Worm (Caenorhabditis elegans) whole organism, L4 larva: ENCODE measurements around the gene C10E2.2.

Experiments
- D1046.2 ChIP-seq: fragments of 200-800 bp; sonication (Bioruptor generic); IDR thresholded peaks from 2 replicates; pipeline ENCODE4 v1.3.6; 2022; ENCODE audit warnings: missing genetic modification characterization, missing compliant biosample characterization
- F10B5.3 ChIP-seq: sonication (generic microtip); optimal IDR thresholded peaks from 2 replicates; lab custom pipeline; 2016; ENCODE audit warnings: mild to moderate bottlenecking, missing genetic modification characterization, missing compliant biosample characterization
- F37D6.2 ChIP-seq: sonication (generic microtip); optimal IDR thresholded peaks from 2 replicates; lab custom pipeline; 2016; ENCODE audit warnings: mild to moderate bottlenecking, missing genetic modification characterization, missing compliant biosample characterization
- F44E2.7 ChIP-seq: fragments of 200-800 bp; sonication (Bioruptor generic); IDR thresholded peaks from 2 replicates; pipeline ENCODE4 v2.1.2; 2022; ENCODE audit warnings: missing genetic modification characterization, missing compliant biosample characterization
- T20F7.1 ChIP-seq: fragments of 200-800 bp; sonication (Bioruptor generic); optimal IDR thresholded peaks from 2 replicates; lab custom pipeline; 2018; ENCODE audit warnings: mild to moderate bottlenecking, missing genetic modification characterization, missing compliant biosample characterization
- Y105C5A.15 ChIP-seq: fragments of 200-800 bp; sonication (Bioruptor generic); IDR thresholded peaks from 2 replicates; pipeline ENCODE4 v1.3.6; 2022; ENCODE audit warnings: missing genetic modification characterization, missing compliant biosample characterization
- Y5F2A.4 ChIP-seq: fragments of 200-800 bp; sonication (Bioruptor generic); optimal IDR thresholded peaks from 2 replicates; lab custom pipeline; 2018; ENCODE audit warnings: mild to moderate bottlenecking, missing genetic modification characterization, missing compliant biosample characterization
- ZK337.2 ChIP-seq: fragments of 200-800 bp; sonication (Bioruptor generic); IDR thresholded peaks from 2 replicates; pipeline ENCODE4 v1.3.6; 2022; ENCODE audit warnings: missing genetic modification reagents, missing genetic modification characterization, missing compliant biosample characterization
- ZK546.5 ChIP-seq, 2 experiments: sonication (generic microtip); optimal IDR thresholded peaks; 2 replicates each; lab custom pipeline; 2017; ENCODE audit warnings: missing biosample characterization in 2 of 2, missing genetic modification characterization in 2 of 2
- aha-1 ChIP-seq: fragments of 150-350 bp; peaks from one replicate; lab custom pipeline; 2014; ENCODE audit warnings: missing biosample characterization, missing genetic modification characterization
- ama-1 ChIP-seq: fragments of 150-350 bp; optimal IDR thresholded peaks from 2 replicates; lab custom pipeline; 2014; ENCODE audit warnings: inconsistent platforms, mixed read lengths
- attf-4 ChIP-seq: sonication (generic microtip); optimal IDR thresholded peaks from 3 replicates; lab custom pipeline; 2017; ENCODE audit warnings: missing biosample characterization, missing genetic modification characterization
- ceh-32 ChIP-seq: sonication (generic microtip); optimal IDR thresholded peaks from 2 replicates; lab custom pipeline; 2016; ENCODE audit warnings: mild to moderate bottlenecking, missing genetic modification characterization, missing compliant biosample characterization; ENCODE audit not compliant: poor library complexity
- ceh-62 ChIP-seq: sonication (generic microtip); optimal IDR thresholded peaks from 2 replicates; lab custom pipeline; 2017; ENCODE audit warnings: missing biosample characterization, missing genetic modification characterization
- daf-16 ChIP-seq, 3 experiments: sonication (generic microtip); optimal IDR thresholded peaks; 2 replicates each; lab custom pipeline; 2016 to 2017; ENCODE audit warnings: missing genetic modification characterization in 3 of 3, missing genetic modification reagents in 3 of 3, mild to moderate bottlenecking in 2 of 3, missing compliant biosample characterization in 2 of 3, missing biosample characterization in 1 of 3, moderate library complexity in 1 of 3
- daf-19 ChIP-seq: fragments of 200-800 bp; sonication (Bioruptor generic); conservative IDR thresholded peaks from 2 replicates; pipeline ENCODE4 v1.3.6; 2022; ENCODE audit warnings: missing genetic modification characterization, missing compliant biosample characterization
- daf-8 ChIP-seq: fragments of 200-800 bp; sonication (Bioruptor generic); IDR thresholded peaks from 2 replicates; pipeline ENCODE4 v1.3.6; 2022; ENCODE audit warnings: missing genetic modification characterization, missing compliant biosample characterization
- dmd-8 ChIP-seq: fragments of 200-800 bp; sonication (Bioruptor generic); IDR thresholded peaks from 2 replicates; pipeline ENCODE4 v1.3.6; 2022; ENCODE audit warnings: missing genetic modification characterization, missing compliant biosample characterization
- duxl-1 ChIP-seq: sonication (generic microtip); optimal IDR thresholded peaks from 2 replicates; lab custom pipeline; 2016; ENCODE audit warnings: mild to moderate bottlenecking, missing genetic modification characterization, moderate library complexity, missing compliant biosample characterization; ENCODE audit not compliant: poor library complexity
- dve-1 ChIP-seq: sonication (generic microtip); optimal IDR thresholded peaks from 2 replicates; lab custom pipeline; 2017; ENCODE audit warnings: antibody characterized with exemption, mild to moderate bottlenecking, missing genetic modification characterization, missing compliant biosample characterization; ENCODE audit not compliant: insufficient read depth
- egl-27 ChIP-seq: sonication (generic microtip); optimal IDR thresholded peaks from 3 replicates; lab custom pipeline; 2017; ENCODE audit warnings: missing biosample characterization, missing genetic modification reagents, missing genetic modification characterization
- egl-43 ChIP-seq: fragments of 200-800 bp; sonication (Bioruptor generic); IDR thresholded peaks from 2 replicates; pipeline ENCODE4 v1.3.6; 2022; ENCODE audit warnings: missing genetic modification reagents, missing genetic modification characterization, missing compliant biosample characterization
- fkh-10 ChIP-seq: fragments of 150-350 bp; optimal IDR thresholded peaks from 2 replicates; lab custom pipeline; 2014; ENCODE audit warnings: missing biosample characterization, missing genetic modification reagents, missing genetic modification characterization
- fos-1 ChIP-seq: fragments of 150-350 bp; optimal IDR thresholded peaks from 2 replicates; lab custom pipeline; 2014; ENCODE audit warnings: missing biosample characterization, missing genetic modification characterization
- jun-1 ChIP-seq: fragments of 150-350 bp; optimal IDR thresholded peaks from 2 replicates; lab custom pipeline; 2014; ENCODE audit warnings: missing biosample characterization, missing genetic modification reagents, missing genetic modification characterization
- lin-1 ChIP-seq: fragments of 200-800 bp; sonication (Bioruptor generic); IDR thresholded peaks from 2 replicates; pipeline ENCODE4 v1.3.6; 2022; ENCODE audit warnings: missing genetic modification reagents, missing genetic modification characterization, missing compliant biosample characterization
- lin-13 ChIP-seq: fragments of 150-350 bp; optimal IDR thresholded peaks from 2 replicates; lab custom pipeline; 2014; ENCODE audit warnings: missing biosample characterization, missing genetic modification reagents, missing genetic modification characterization
- lin-15B ChIP-seq: fragments of 150-350 bp; sonication (generic microtip); optimal IDR thresholded peaks from 3 replicates; lab custom pipeline; 2014; ENCODE audit warnings: missing biosample characterization, missing genetic modification characterization
- lin-39 ChIP-seq: fragments of 150-350 bp; optimal IDR thresholded peaks from 2 replicates; lab custom pipeline; 2014; ENCODE audit warnings: missing biosample characterization, missing genetic modification reagents, missing genetic modification characterization
- lir-3 ChIP-seq: sonication (generic microtip); optimal IDR thresholded peaks from 2 replicates; lab custom pipeline; 2016; ENCODE audit warnings: mild to moderate bottlenecking, missing genetic modification characterization, missing compliant biosample characterization
- lsy-2 ChIP-seq, 2 experiments: fragments of 150-350 bp in 1 of 2; sonication (generic microtip) in 1 of 2; optimal IDR thresholded peaks; 2 replicates each; lab custom pipeline; 2014 to 2017; ENCODE audit warnings: missing biosample characterization in 2 of 2, missing genetic modification characterization in 2 of 2
- mdl-1 ChIP-seq, 2 experiments: fragments of 150-350 bp in 1 of 2; sonication (generic microtip) in 1 of 2; optimal IDR thresholded peaks; 2 replicates each; lab custom pipeline; 2014 to 2017; ENCODE audit warnings: missing biosample characterization in 2 of 2, missing genetic modification characterization in 2 of 2
- mep-1 ChIP-seq: fragments of 150-350 bp; sonication (generic microtip); optimal IDR thresholded peaks from 3 replicates; lab custom pipeline; 2014; ENCODE audit warnings: missing biosample characterization, missing genetic modification characterization
- mxl-2 ChIP-seq: fragments of 200-800 bp; sonication (Bioruptor generic); conservative IDR thresholded peaks from 2 replicates; pipeline ENCODE4 v1.3.6; 2022; ENCODE audit warnings: missing genetic modification reagents, missing genetic modification characterization, missing compliant biosample characterization
- nhr-11 ChIP-seq: fragments of 150-350 bp; optimal IDR thresholded peaks from 2 replicates; lab custom pipeline; 2014; ENCODE audit warnings: missing biosample characterization, missing genetic modification characterization
- nhr-25 ChIP-seq: sonication (generic microtip); optimal IDR thresholded peaks from 2 replicates; lab custom pipeline; 2017; ENCODE audit warnings: missing genetic modification characterization, mild to moderate bottlenecking, missing compliant biosample characterization, antibody characterized with exemption, moderate library complexity, borderline replicate concordance; ENCODE audit not compliant: insufficient read depth
- nhr-42 ChIP-seq: fragments of 200-800 bp; sonication (Bioruptor generic); IDR thresholded peaks from 2 replicates; pipeline ENCODE4 v1.3.6; 2022; ENCODE audit warnings: missing genetic modification characterization, missing compliant biosample characterization
- nhr-6 ChIP-seq: fragments of 150-350 bp; optimal IDR thresholded peaks from 2 replicates; lab custom pipeline; 2014; ENCODE audit warnings: missing biosample characterization, missing genetic modification characterization
- nhr-77 ChIP-seq: fragments of 150-350 bp; optimal IDR thresholded peaks from 2 replicates; lab custom pipeline; 2014; ENCODE audit warnings: missing biosample characterization, missing genetic modification characterization
- saeg-2 ChIP-seq: fragments of 200-800 bp; sonication (Bioruptor generic); IDR thresholded peaks from 2 replicates; pipeline ENCODE4 v1.3.6; 2022; ENCODE audit warnings: missing genetic modification reagents, missing genetic modification characterization, missing compliant biosample characterization
- spr-3 ChIP-seq: fragments of 200-800 bp; sonication (Bioruptor generic); optimal IDR thresholded peaks from 2 replicates; lab custom pipeline; 2018; ENCODE audit warnings: mild to moderate bottlenecking, missing genetic modification characterization, missing compliant biosample characterization
- tag-97 ChIP-seq: fragments of 200-800 bp; sonication (Bioruptor generic); IDR thresholded peaks from 2 replicates; pipeline ENCODE4 v1.3.6; 2022; ENCODE audit warnings: missing genetic modification characterization, missing compliant biosample characterization
- unc-130 ChIP-seq: sonication (generic microtip); optimal IDR thresholded peaks from 2 replicates; lab custom pipeline; 2016; ENCODE audit warnings: missing genetic modification reagents, missing genetic modification characterization, missing compliant biosample characterization
- unc-39 ChIP-seq: sonication (generic microtip); optimal IDR thresholded peaks from 2 replicates; lab custom pipeline; 2017; ENCODE audit warnings: missing biosample characterization, missing genetic modification characterization
- unc-62 ChIP-seq, 3 experiments: fragments of 150-350 bp in 1 of 3; sonication (generic microtip); optimal IDR thresholded peaks in 2 of 3; peaks in 1 of 3; 1 replicate in 1 of 3; 2 replicates in 2 of 3; lab custom pipeline; 2014 to 2017; ENCODE audit warnings: missing biosample characterization in 3 of 3, missing genetic modification characterization in 3 of 3, missing genetic modification reagents in 3 of 3, missing genotype in 1 of 3
- zip-2 ChIP-seq: fragments of 150-350 bp; optimal IDR thresholded peaks from 2 replicates; lab custom pipeline; 2014; ENCODE audit warnings: missing biosample characterization, missing genetic modification characterization
- ztf-11 ChIP-seq: fragments of 150-350 bp; optimal IDR thresholded peaks from 2 replicates; lab custom pipeline; 2014; ENCODE audit warnings: missing biosample characterization, missing genetic modification characterization

Gene C10E2.2

ce11 chrX:16793470-16793869 is 48.4 kb downstream of the C10E2.2 start (continued):
- peak; percentile 5 for TF ChIP-seq duxl-1
- no peak for TF ChIP-seq F10B5.3
- TF ChIP-seq Y5F2A.4 = no peak
- peak; percentile 65 for TF ChIP-seq nhr-11 (tag; lab: Kevin White, UChicago)

- TF ChIP-seq jun-1 (no peak), aha-1 (tag; lab: Kevin White, UChicago) (peak; percentile 15), D1046.2 (GFP tag; lab: Robert Waterston, UW) (no peak), nhr-77 (no peak), lsy-2 (tag; optimal IDR thresholded peaks at IDR 0.05; lab: Kevin White, UChicago) (no peak), ZK546.5 (tag; optimal IDR thresholded peaks at IDR 0.05; lab: Kevin White, UChicago) (no peak), ceh-32 (tag; lab: Kevin White, UChicago) (no peak), unc-39 (tag; lab: Kevin White, UChicago) (no peak), unc-62 (GFP tag; optimal IDR thresholded peaks at IDR 0.05 in 1 of 2; lab: Kevin White, UChicago) (peak in 1 of 2 experiments; percentile 41), unc-62 (tag; optimal IDR thresholded peaks at IDR 0.05; lab: Kevin White, UChicago) (no peak), egl-43 (GFP tag; lab: Robert Waterston, UW) (no peak)
Observed at ce11 chrX:16795978-16796377, 50.9 kb downstream of the C10E2.2 start, which contains the start of gene aak-2. Gene aak-2 (plus strand): TSS chrX:16796087.

- no peak for TF ChIP-seq lin-39 (tag; lab: Kevin White, UChicago)
- peak; percentile 100 for TF ChIP-seq aha-1 (tag; lab: Kevin White, UChicago)
- TF ChIP-seq egl-27 (tag; lab: Kevin White, UChicago) = peak; percentile 13
- no peak for TF ChIP-seq ZK546.5 (tag; optimal IDR thresholded peaks at IDR 0.05; lab: Kevin White, UChicago)
- 0 out of 2 replicates have a peak, but pooled peaks have one; percentile 26 for TF ChIP-seq D1046.2 (GFP tag; lab: Robert Waterston, UW)
- TF ChIP-seq daf-16 (GFP tag; optimal IDR thresholded peaks at IDR 0.05; lab: Kevin White, UChicago) = peak; percentile 1 to 81
- peak; percentile 87 for TF ChIP-seq daf-16 (tag; optimal IDR thresholded peaks at IDR 0.05; lab: Kevin White, UChicago)
- TF ChIP-seq ZK337.2 (GFP tag; lab: Robert Waterston, UW) = no peak
- peak; percentile 95 to 99 for TF ChIP-seq mdl-1 (tag; optimal IDR thresholded peaks at IDR 0.05; lab: Kevin White, UChicago)
- TF ChIP-seq nhr-42 (GFP tag; lab: Robert Waterston, UW) = peak; percentile 73; the same call in 1 of the 2 replicates
- no peak for TF ChIP-seq daf-8
- peak; percentile 76 for TF ChIP-seq F37D6.2 (tag; lab: Kevin White, UChicago)
- TF ChIP-seq fkh-10 = peak; percentile 95
- no peak for TF ChIP-seq fos-1 (tag; lab: Kevin White, UChicago)
- no peak for TF ChIP-seq F44E2.7 (GFP tag; lab: Robert Waterston, UW)
- TF ChIP-seq lin-15B (tag; lab: Kevin White, UChicago) = no peak
- TF ChIP-seq attf-4 (tag; lab: Kevin White, UChicago) = no peak
- TF ChIP-seq unc-39 (tag; lab: Kevin White, UChicago) = no peak
- TF ChIP-seq unc-130 (GFP tag; lab: Kevin White, UChicago) = no peak
- TF ChIP-seq mep-1 (tag; lab: Kevin White, UChicago) = peak; percentile 95
- no peak for TF ChIP-seq spr-3 (GFP tag; lab: Kevin White, UChicago)
- peak; percentile 17 for TF ChIP-seq jun-1
- no peak for TF ChIP-seq Y5F2A.4
- peak; percentile 82 for TF ChIP-seq lin-1 (GFP tag; lab: Robert Waterston, UW)
- TF ChIP-seq zip-2 (tag; lab: Kevin White, UChicago) = peak; percentile 32
- TF ChIP-seq mxl-2 (GFP tag; lab: Robert Waterston, UW) = peak; percentile 84
- no peak for TF ChIP-seq dmd-8 (GFP tag; lab: Robert Waterston, UW)
- no peak for TF ChIP-seq tag-97 (GFP tag; lab: Robert Waterston, UW)
- TF ChIP-seq Y105C5A.15 (GFP tag; lab: Robert Waterston, UW) = no peak
- TF ChIP-seq ztf-11 (tag; lab: Kevin White, UChicago) = no peak
- peak; percentile 2 for TF ChIP-seq nhr-25 (tag; lab: Kevin White, UChicago)
- no peak for TF ChIP-seq nhr-6 (tag; lab: Kevin White, UChicago)
- TF ChIP-seq ceh-62 (tag; lab: Kevin White, UChicago) = no peak
- peak; percentile 81 for TF ChIP-seq nhr-77
- no peak for TF ChIP-seq daf-19 (GFP tag; lab: Robert Waterston, UW)
- TF ChIP-seq F10B5.3 = no peak
- TF ChIP-seq saeg-2 (GFP tag; lab: Robert Waterston, UW) = peak; percentile 66
- peak; percentile 83 for TF ChIP-seq T20F7.1 (GFP tag; lab: Kevin White, UChicago)
- TF ChIP-seq ama-1 = peak; percentile 37
- peak; percentile 86 for TF ChIP-seq lin-13
- no peak for TF ChIP-seq lir-3 (tag; lab: Kevin White, UChicago)
- TF ChIP-seq dve-1 (tag; lab: Kevin White, UChicago) = peak; percentile 97
Observed at ce11 chrX:16796826-16797225, 51.8 kb downstream of the C10E2.2 start.
